Worm (Caenorhabditis elegans): Measurements from ENCODE around the gene dcs-1.
A peak's percentile ranks its signal among the peaks of the same experiment; 100 is the strongest.

dcs-1 gene

ce11 chrV:20125137-20125536 is 34.6 kb upstream of the dcs-1 start:
- TF ChIP-seq pag-3 (tag; optimal IDR thresholded peaks at IDR 0.05; ENCODE audit: borderline replicate concordance, insufficient read depth), result no peak
- no peak for TF ChIP-seq tlp-1 (tag; optimal IDR thresholded peaks at IDR 0.05)
- no peak for TF ChIP-seq irx-1 (tag; optimal IDR thresholded peaks at IDR 0.05)
- TF ChIP-seq efl-3 (GFP tag; optimal IDR thresholded peaks at IDR 0.05), result no peak
- TF ChIP-seq nhr-90 (tag; optimal IDR thresholded peaks at IDR 0.05; ENCODE audit: poor library complexity), result no peak
- TF ChIP-seq elt-2 (tag; optimal IDR thresholded peaks at IDR 0.05), result no peak
- TF ChIP-seq skn-1 (tag; optimal IDR thresholded peaks at IDR 0.05), result no peak
- no peak for TF ChIP-seq unc-86 (tag; optimal IDR thresholded peaks at IDR 0.05)
- no peak for TF ChIP-seq swsn-7 (tag; optimal IDR thresholded peaks at IDR 0.05)
- TF ChIP-seq grh-1 (GFP tag; IDR thresholded peaks at IDR 0.05), result no peak
- TF ChIP-seq F16B12.6 (tag; optimal IDR thresholded peaks at IDR 0.05), result no peak
- no peak for TF ChIP-seq elt-3 (tag; optimal IDR thresholded peaks at IDR 0.05)
- no peak for TF ChIP-seq sptf-1 (tag; optimal IDR thresholded peaks at IDR 0.05)
- no peak for TF ChIP-seq C34B4.2 (tag; optimal IDR thresholded peaks at IDR 0.05)
- no peak for TF ChIP-seq mep-1 (tag; optimal IDR thresholded peaks at IDR 0.05)

ce11 chrV:20124393-20124792 is 33.9 kb upstream of the dcs-1 start:
- TF ChIP-seq lin-15B (tag; optimal IDR thresholded peaks at IDR 0.05), result no peak
- no peak for TF ChIP-seq nhr-76 (tag; optimal IDR thresholded peaks at IDR 0.05)
- TF ChIP-seq rnt-1 (tag; optimal IDR thresholded peaks at IDR 0.05), result no peak
- no peak for TF ChIP-seq efl-1 (optimal IDR thresholded peaks at IDR 0.05)
- no peak for TF ChIP-seq efl-1 (GFP tag; optimal IDR thresholded peaks at IDR 0.05 in 1 of 2)
- TF ChIP-seq nhr-28 (tag; optimal IDR thresholded peaks at IDR 0.05), result no peak
- no peak for TF ChIP-seq zip-4 (GFP tag; optimal IDR thresholded peaks at IDR 0.05)
- TF ChIP-seq elt-3 (tag; optimal IDR thresholded peaks at IDR 0.05), result no peak
- no peak for TF ChIP-seq fos-1 (tag; optimal IDR thresholded peaks at IDR 0.05)
- no peak for TF ChIP-seq xbp-1 (tag; optimal IDR thresholded peaks at IDR 0.05)
- TF ChIP-seq C34B4.2 (tag; optimal IDR thresholded peaks at IDR 0.05), result no peak
- TF ChIP-seq nhr-12 (tag; optimal IDR thresholded peaks at IDR 0.05), result no peak
- no peak for TF ChIP-seq ceh-82 (tag; optimal IDR thresholded peaks at IDR 0.05)
- TF ChIP-seq nhr-90 (tag; optimal IDR thresholded peaks at IDR 0.05; ENCODE audit: poor library complexity), result no peak
- TF ChIP-seq ztf-4 (tag; optimal IDR thresholded peaks at IDR 0.05), result no peak

- TF ChIP-seq nhr-90 (tag; optimal IDR thresholded peaks at IDR 0.05; ENCODE audit: poor library complexity) (no peak), fkh-10 (GFP tag; optimal IDR thresholded peaks at IDR 0.05) (no peak), ceh-63 (GFP tag; optimal IDR thresholded peaks at IDR 0.05) (no peak), snpc-4 (tag; optimal IDR thresholded peaks at IDR 0.05) (no peak), nhr-76 (tag; optimal IDR thresholded peaks at IDR 0.05) (no peak), jun-1 (tag; optimal IDR thresholded peaks at IDR 0.05) (no peak), nhr-20 (tag; optimal IDR thresholded peaks at IDR 0.05) (no peak), unc-98 (GFP tag; IDR thresholded peaks at IDR 0.05) (no peak)
Observed at ce11 chrV:20123616-20124015, 33.1 kb upstream of the dcs-1 start.

- TF ChIP-seq unc-30 (tag; optimal IDR thresholded peaks at IDR 0.05) (no peak), nhr-12 (tag; optimal IDR thresholded peaks at IDR 0.05) (no peak)
Observed at ce11 chrV:20123010-20123409, 32.5 kb upstream of the dcs-1 start.

- no peak for TF ChIP-seq blmp-1 (tag; optimal IDR thresholded peaks at IDR 0.05)
- TF ChIP-seq efl-1 (optimal IDR thresholded peaks at IDR 0.05), result no peak
- peak in 1 of 2 experiments; percentile 43 for TF ChIP-seq efl-1 (GFP tag; optimal IDR thresholded peaks at IDR 0.05 in 1 of 2)
- no peak for TF ChIP-seq nhr-47 (tag; optimal IDR thresholded peaks at IDR 0.05)
Observed at ce11 chrV:20120623-20121165, 30.2 kb upstream of the dcs-1 start, which contains the start of gene ncx-1. ncx-1 (minus strand) TSS chrV:20120673.

Data from whole organism, L1 larva.